Fruit fly (Drosophila melanogaster): Measurements from ENCODE around the gene CG9951.

The CG9951 gene

DNA sequence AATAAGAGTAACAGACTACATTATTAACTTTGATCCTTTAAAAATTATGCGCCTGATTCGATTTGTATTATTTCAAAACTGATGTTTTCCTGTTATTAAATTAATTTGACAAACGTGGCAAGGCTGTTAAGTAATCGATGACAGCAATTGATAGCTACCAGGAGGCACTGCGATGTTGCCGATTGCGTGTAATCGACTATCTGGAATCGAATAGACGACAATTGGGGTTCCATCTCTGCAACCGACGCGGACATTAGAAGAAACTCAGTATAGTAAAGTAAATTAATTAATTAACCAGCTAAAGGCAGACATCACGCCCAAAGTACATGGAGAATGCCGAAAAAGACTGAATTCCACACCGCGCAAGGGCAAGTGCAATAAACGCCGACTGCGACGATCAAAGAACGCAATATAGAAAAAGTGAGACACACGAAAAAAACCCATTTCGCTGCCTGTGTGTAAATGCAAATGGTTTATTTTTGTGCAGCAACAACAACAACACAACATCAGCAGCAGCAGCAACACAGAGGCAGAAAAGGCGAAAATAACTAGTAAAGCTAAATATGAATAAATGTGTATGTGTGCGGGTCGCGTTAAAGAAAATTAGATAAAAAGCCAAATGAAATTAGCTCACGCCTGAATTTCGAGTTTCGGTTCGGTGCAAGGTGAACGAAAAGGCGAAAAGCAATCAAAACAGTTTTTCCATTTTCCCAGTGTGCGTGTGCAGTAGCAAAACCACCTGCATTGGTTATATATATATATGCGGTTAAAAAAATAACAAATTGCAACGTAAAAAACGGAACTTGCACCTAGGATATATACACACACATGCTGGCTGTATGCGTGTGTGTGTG, 9.2 kb upstream of the CG9951 start, which contains the start of gene sina (continued):
- TF ChIP-seq toy (GFP tag; IDR thresholded peaks at IDR 0.05) (no peak), CG4404 (GFP tag; IDR thresholded peaks at IDR 0.05) (no peak), Drgx (GFP tag; IDR thresholded peaks at IDR 0.05) (peak; percentile 17), D19A (tag; optimal IDR thresholded peaks at IDR 0.05) (peak; percentile 39), nerfin-2 (GFP tag; IDR thresholded peaks at IDR 0.05; ENCODE audit: partially characterized antibody) (peak; percentile 78), gem (tag; optimal IDR thresholded peaks at IDR 0.05) (peak; percentile 39), sna (GFP tag; IDR thresholded peaks at IDR 0.05; ENCODE audit: partially characterized antibody) (peak; percentile 74), CG30020 (tag; optimal IDR thresholded peaks at IDR 0.05) (peak; percentile 85), sug (tag; optimal IDR thresholded peaks at IDR 0.05) (peak; percentile 34), CG12659 (GFP tag; optimal IDR thresholded peaks at IDR 0.05) (peak; percentile 87), Dad (GFP tag; optimal IDR thresholded peaks at IDR 0.05) (no peak), inv (GFP tag; IDR thresholded peaks at IDR 0.05; ENCODE audit: partially characterized antibody) (peak; percentile 70), chinmo (GFP tag; IDR thresholded peaks at IDR 0.05; ENCODE audit: partially characterized antibody) (peak; percentile 79; the same call in 3 of the 4 replicates), CG13624 (GFP tag; optimal IDR thresholded peaks at IDR 0.05) (peak; percentile 20), pnt (GFP tag; optimal IDR thresholded peaks at IDR 0.05) (no peak), CG33213 (GFP tag; optimal IDR thresholded peaks at IDR 0.05) (peak; percentile 61), Bdp1 (GFP tag; optimal IDR thresholded peaks at IDR 0.05) (no peak), stwl (tag; optimal IDR thresholded peaks at IDR 0.05) (peak; percentile 95), CG2889 (GFP tag; IDR thresholded peaks at IDR 0.05) (no peak), Opbp (GFP tag; IDR thresholded peaks at IDR 0.05; ENCODE audit: partially characterized antibody) (peak; percentile 83), CG1792 (GFP tag; optimal IDR thresholded peaks at IDR 0.05) (no peak), yki (optimal IDR thresholded peaks at IDR 0.05) (no peak), vnd (GFP tag; IDR thresholded peaks at IDR 0.05; ENCODE audit: partially characterized antibody) (peak; percentile 64), Dek (tag; optimal IDR thresholded peaks at IDR 0.05) (peak; percentile 2), CG7271 (tag; optimal IDR thresholded peaks at IDR 0.05) (no peak), chif (GFP tag; optimal IDR thresholded peaks at IDR 0.05) (no peak), Dbx (GFP tag; IDR thresholded peaks at IDR 0.05) (peak; percentile 41; the same call in 1 of the 3 replicates), CG2116 (GFP tag; optimal IDR thresholded peaks at IDR 0.05) (peak; percentile 94), Aef1 (GFP tag; IDR thresholded peaks at IDR 0.05) (no peak), wek (GFP tag; optimal IDR thresholded peaks at IDR 0.05) (peak; percentile 2), sens (GFP tag) (peak; percentile 79), Lhr (GFP tag; optimal IDR thresholded peaks at IDR 0.05) (peak; percentile 61), HLH4C (GFP tag; IDR thresholded peaks at IDR 0.05; ENCODE audit: partially characterized antibody) (peak; percentile 91), tgo (GFP tag; IDR thresholded peaks at IDR 0.05) (no peak), Stat92E (GFP tag; optimal IDR thresholded peaks at IDR 0.05) (peak in 1 of 3 experiments; percentile 11), CG14014 (GFP tag; IDR thresholded peaks at IDR 0.05) (no peak), CG7745 (tag; optimal IDR thresholded peaks at IDR 0.05) (peak; percentile 93), CG14667 (GFP tag; IDR thresholded peaks at IDR 0.05) (no peak), ara (GFP tag; IDR thresholded peaks at IDR 0.05) (peak; percentile 22; the same call in 1 of the 2 replicates), CG13123 (GFP tag; optimal IDR thresholded peaks at IDR 0.05) (no peak), E2f2 (GFP tag; IDR thresholded peaks at IDR 0.05) (peak; percentile 84), Nf-YC (tag; optimal IDR thresholded peaks at IDR 0.05) (peak; percentile 56), Sox100B (GFP tag; optimal IDR thresholded peaks at IDR 0.05) (no peak), Abd-B (GFP tag; optimal IDR thresholded peaks at IDR 0.05) (peak; percentile 58), CG7928 (GFP tag; optimal IDR thresholded peaks at IDR 0.05) (no peak), Xbp1 (GFP tag; optimal IDR thresholded peaks at IDR 0.05) (peak; percentile 28), slp2 (GFP tag; optimal IDR thresholded peaks at IDR 0.05) (no peak), CG15601 (tag; optimal IDR thresholded peaks at IDR 0.05) (peak; percentile 22)

All from whole organism, embryonic.